Fruit fly (Drosophila melanogaster): ENCODE results near the gene CG3473.
A peak's percentile ranks its signal among the peaks of the same experiment; 100 is the strongest.

The CG3473 gene

dm6 chr2L:14557743-14558142, 5.8 kb downstream of the CG3473 start:
- no peak for TF ChIP-seq CG1602 (GFP tag; optimal IDR thresholded peaks at IDR 0.05)
- TF ChIP-seq CG11504 (tag; optimal IDR thresholded peaks at IDR 0.05): peak; percentile 6
- peak; percentile 62 for TF ChIP-seq corto (GFP tag; optimal IDR thresholded peaks at IDR 0.05)
- TF ChIP-seq CG1603 (tag; optimal IDR thresholded peaks at IDR 0.05): peak; percentile 4
- peak; percentile 46; the same call in 1 of the 3 replicates for TF ChIP-seq zfh1 (GFP tag; IDR thresholded peaks at IDR 0.05)
- TF ChIP-seq CG33557 (GFP tag; optimal IDR thresholded peaks at IDR 0.05): no peak
- TF ChIP-seq Neu2 (GFP tag; optimal IDR thresholded peaks at IDR 0.05; ENCODE audit: borderline replicate concordance): peak; percentile 27
- peak; percentile 20; the same call in 1 of the 2 replicates for TF ChIP-seq Atf6 (GFP tag; IDR thresholded peaks at IDR 0.05)
- peak in 1 of 2 experiments; percentile 17 for TF ChIP-seq tll (GFP tag; optimal IDR thresholded peaks at IDR 0.05)
- TF ChIP-seq CG4424 (GFP tag; optimal IDR thresholded peaks at IDR 0.05): peak; percentile 1
- TF ChIP-seq dmrt11E (tag; optimal IDR thresholded peaks at IDR 0.05): peak; percentile 42
- TF ChIP-seq Sry-β (GFP tag; optimal IDR thresholded peaks at IDR 0.05): peak; percentile 64
- TF ChIP-seq CG10979 (tag; optimal IDR thresholded peaks at IDR 0.05): peak; percentile 11
- TF ChIP-seq H15 (GFP tag; IDR thresholded peaks at IDR 0.05): no peak
- TF ChIP-seq Drgx (GFP tag; IDR thresholded peaks at IDR 0.05): peak; percentile 55; the same call in 1 of the 2 replicates
- peak; percentile 12 for TF ChIP-seq cad (GFP tag; optimal IDR thresholded peaks at IDR 0.05)
- TF ChIP-seq CG2712 (tag; optimal IDR thresholded peaks at IDR 0.05): peak; percentile 5
- TF ChIP-seq CG18262 (tag; optimal IDR thresholded peaks at IDR 0.05): peak; percentile 11
- TF ChIP-seq zen (tag; optimal IDR thresholded peaks at IDR 0.05): peak; percentile 84
- peak; percentile 53 for TF ChIP-seq nom (GFP tag; optimal IDR thresholded peaks at IDR 0.05)
- TF ChIP-seq Mad (GFP tag; optimal IDR thresholded peaks at IDR 0.05): no peak
- peak; percentile 36 for TF ChIP-seq sens (GFP tag)
- TF ChIP-seq Xbp1 (GFP tag; optimal IDR thresholded peaks at IDR 0.05): peak; percentile 19
- peak; percentile 6 for TF ChIP-seq CG10209 (GFP tag; optimal IDR thresholded peaks at IDR 0.05)
- peak; percentile 46 for TF ChIP-seq Med (GFP tag)
- peak; percentile 39; the same call in 1 of the 2 replicates for TF ChIP-seq Xrp1 (GFP tag; IDR thresholded peaks at IDR 0.05)
- peak; percentile 29 for TF ChIP-seq gem (tag; optimal IDR thresholded peaks at IDR 0.05)
- no peak for TF ChIP-seq prd (optimal IDR thresholded peaks at IDR 0.05)
- TF ChIP-seq prd (GFP tag; IDR thresholded peaks at IDR 0.05): peak; percentile 77
- peak; percentile 11 for TF ChIP-seq CG12391 (tag; optimal IDR thresholded peaks at IDR 0.05)
- no peak for TF ChIP-seq CG1832 (GFP tag; optimal IDR thresholded peaks at IDR 0.05)
- TF ChIP-seq ci (GFP tag; IDR thresholded peaks at IDR 0.05): no peak
- peak; percentile 72 for TF ChIP-seq lbe (GFP tag; optimal IDR thresholded peaks at IDR 0.05)
- 0 out of 3 replicates have a peak, but pooled peaks have one; percentile 37 for TF ChIP-seq row (GFP tag; IDR thresholded peaks at IDR 0.05)
- TF ChIP-seq chif (GFP tag; optimal IDR thresholded peaks at IDR 0.05): peak in 1 of 2 experiments; percentile 32
- no peak for TF ChIP-seq Ada2b (GFP tag; IDR thresholded peaks at IDR 0.05)
- no peak for TF ChIP-seq Fer1 (GFP tag; optimal IDR thresholded peaks at IDR 0.05)
- 0 out of 2 replicates have a peak, but pooled peaks have one; percentile 17 for TF ChIP-seq CG4404 (GFP tag; IDR thresholded peaks at IDR 0.05)

dm6 chr2L:14556811-14557210, 6.7 kb downstream of the CG3473 start:
- TF ChIP-seq nau (GFP tag; optimal IDR thresholded peaks at IDR 0.05) (peak; percentile 82), Lim3 (GFP tag; IDR thresholded peaks at IDR 0.05) (no peak), CG13624 (GFP tag; optimal IDR thresholded peaks at IDR 0.05) (peak; percentile 57), her (GFP tag; optimal IDR thresholded peaks at IDR 0.05) (peak; percentile 83), TFAM (GFP tag; optimal IDR thresholded peaks at IDR 0.05) (no peak), Poxn (GFP tag; IDR thresholded peaks at IDR 0.05) (no peak), CG9932 (GFP tag; IDR thresholded peaks at IDR 0.05) (no peak), pita (GFP tag; optimal IDR thresholded peaks at IDR 0.05) (no peak), CG7745 (tag; optimal IDR thresholded peaks at IDR 0.05) (peak; percentile 96), eve (GFP tag; optimal IDR thresholded peaks at IDR 0.05) (peak in 1 of 2 experiments; percentile 80), lbe (GFP tag; optimal IDR thresholded peaks at IDR 0.05) (no peak), CG4820 (GFP tag; optimal IDR thresholded peaks at IDR 0.05) (peak; percentile 76), gce (GFP tag; IDR thresholded peaks at IDR 0.05) (peak; percentile 58; the same call in 1 of the 3 replicates), Dip3 (GFP tag; optimal IDR thresholded peaks at IDR 0.05) (no peak), bbx (GFP tag; IDR thresholded peaks at IDR 0.05; ENCODE audit: partially characterized antibody) (no peak), kah (GFP tag; optimal IDR thresholded peaks at IDR 0.05) (no peak), Atf6 (GFP tag; IDR thresholded peaks at IDR 0.05) (peak; percentile 77)

Data from whole organism, embryonic.